Worm (Caenorhabditis elegans) whole organism, mixed stage, embryonic: ENCODE data around the gene oac-50.

Experiments used
- M03D4.4 ChIP-seq: sonication (generic microtip); optimal IDR thresholded peaks from 2 replicates; lab custom pipeline; 2017; ENCODE audit warnings: mild to moderate bottlenecking, missing genetic modification characterization, missing compliant biosample characterization
- bed-3 ChIP-seq: fragments of 200-800 bp; sonication (Bioruptor generic); optimal IDR thresholded peaks from 3 replicates; lab custom pipeline; 2018; ENCODE audit warnings: mild to moderate bottlenecking, missing genetic modification characterization, moderate library complexity, missing compliant biosample characterization
- blmp-1 ChIP-seq: fragments of 150-350 bp; optimal IDR thresholded peaks from 2 replicates; lab custom pipeline; 2014; ENCODE audit warnings: missing biosample characterization, missing genetic modification characterization
- ceh-39 ChIP-seq: fragments of 150-350 bp; optimal IDR thresholded peaks from 2 replicates; lab custom pipeline; 2014; ENCODE audit warnings: missing biosample characterization, missing genetic modification characterization
- ceh-43 ChIP-seq: fragments of 200-800 bp; sonication (Bioruptor generic); optimal IDR thresholded peaks from 2 replicates; lab custom pipeline; 2018; ENCODE audit warnings: mild to moderate bottlenecking, missing genetic modification characterization, moderate library complexity, missing compliant biosample characterization
- ceh-83 ChIP-seq: fragments of 200-800 bp; sonication (Bioruptor generic); optimal IDR thresholded peaks from 2 replicates; lab custom pipeline; 2018; ENCODE audit warnings: mild to moderate bottlenecking, missing genetic modification characterization, missing compliant biosample characterization
- ces-1 ChIP-seq: fragments of 150-350 bp; optimal IDR thresholded peaks from 2 replicates; lab custom pipeline; 2014; ENCODE audit warnings: missing biosample characterization, missing genetic modification reagents, missing genetic modification characterization
- cnd-1 ChIP-seq: fragments of 200-800 bp; sonication (Bioruptor generic); optimal IDR thresholded peaks from 2 replicates; lab custom pipeline; 2018; ENCODE audit warnings: mild to moderate bottlenecking, missing genetic modification characterization, missing compliant biosample characterization
- drap-1 ChIP-seq: fragments of 200-800 bp; sonication (Bioruptor generic); optimal IDR thresholded peaks from 3 replicates; lab custom pipeline; 2018; ENCODE audit warnings: mild to moderate bottlenecking, missing genetic modification characterization, missing compliant biosample characterization
- elt-1 ChIP-seq: sonication (generic microtip); optimal IDR thresholded peaks from 2 replicates; lab custom pipeline; 2017; ENCODE audit warnings: missing genetic modification characterization, mild to moderate bottlenecking, missing compliant biosample characterization, antibody characterized with exemption, moderate library complexity, borderline replicate concordance; ENCODE audit not compliant: insufficient read depth
- elt-3 ChIP-seq: fragments of 150-350 bp; optimal IDR thresholded peaks from 2 replicates; lab custom pipeline; 2014; ENCODE audit warnings: missing biosample characterization, missing genetic modification characterization
- flh-1 ChIP-seq: fragments of 200-800 bp; sonication (Bioruptor generic); optimal IDR thresholded peaks from 2 replicates; lab custom pipeline; 2018; ENCODE audit warnings: mild to moderate bottlenecking, missing genetic modification characterization, moderate library complexity, missing compliant biosample characterization
- ham-2 ChIP-seq: fragments of 200-800 bp; sonication (Bioruptor generic); optimal IDR thresholded peaks from 2 replicates; lab custom pipeline; 2018; ENCODE audit warnings: mild to moderate bottlenecking, missing genetic modification characterization, missing compliant biosample characterization
- hlh-1 ChIP-seq: fragments of 150-350 bp; optimal IDR thresholded peaks from 2 replicates; lab custom pipeline; 2014; ENCODE audit warnings: missing biosample characterization, missing genetic modification reagents, missing genetic modification characterization
- lin-13 ChIP-seq: fragments of 150-350 bp; optimal IDR thresholded peaks from 2 replicates; lab custom pipeline; 2014; ENCODE audit warnings: missing biosample characterization, missing genetic modification characterization
- lin-32 ChIP-seq: fragments of 200-800 bp; sonication (Bioruptor generic); optimal IDR thresholded peaks from 2 replicates; lab custom pipeline; 2018; ENCODE audit warnings: mild to moderate bottlenecking, missing genetic modification characterization, missing compliant biosample characterization
- lsy-2 ChIP-seq: fragments of 150-350 bp; optimal IDR thresholded peaks from 2 replicates; lab custom pipeline; 2014; ENCODE audit warnings: missing biosample characterization, missing genetic modification characterization
- mab-5 ChIP-seq: fragments of 150-350 bp; optimal IDR thresholded peaks from 2 replicates; lab custom pipeline; 2014; ENCODE audit warnings: missing biosample characterization, missing genetic modification characterization
- mep-1 ChIP-seq: fragments of 150-350 bp; optimal IDR thresholded peaks from 2 replicates; lab custom pipeline; 2017; ENCODE audit warnings: missing biosample characterization, missing genetic modification reagents, missing genetic modification characterization, inconsistent platforms
- mls-2 ChIP-seq: sonication (generic microtip); optimal IDR thresholded peaks from 2 replicates; lab custom pipeline; 2016; ENCODE audit warnings: mild to moderate bottlenecking, missing genetic modification characterization, moderate library complexity, missing compliant biosample characterization
- nhr-12 ChIP-seq: fragments of 150-350 bp; optimal IDR thresholded peaks from 2 replicates; lab custom pipeline; 2014; ENCODE audit warnings: missing biosample characterization, missing genetic modification characterization
- nhr-2 ChIP-seq: fragments of 150-350 bp; optimal IDR thresholded peaks from 2 replicates; lab custom pipeline; 2014; ENCODE audit warnings: missing biosample characterization, missing genetic modification characterization
- nhr-237 ChIP-seq: fragments of 150-350 bp; optimal IDR thresholded peaks from 2 replicates; lab custom pipeline; 2014; ENCODE audit warnings: missing biosample characterization, missing genetic modification characterization
- nhr-28 ChIP-seq: fragments of 150-350 bp; optimal IDR thresholded peaks from 2 replicates; lab custom pipeline; 2014; ENCODE audit warnings: missing biosample characterization, missing genetic modification characterization
- nhr-76 ChIP-seq: sonication (generic microtip); optimal IDR thresholded peaks from 2 replicates; lab custom pipeline; 2017; ENCODE audit warnings: missing biosample characterization, missing genetic modification characterization
- pha-4 ChIP-seq: fragments of 150-350 bp; optimal IDR thresholded peaks from 2 replicates; lab custom pipeline; 2018; ENCODE audit warnings: missing biosample characterization, missing genetic modification reagents, missing genetic modification characterization
- snpc-4 ChIP-seq: fragments of 150-350 bp; optimal IDR thresholded peaks from 2 replicates; lab custom pipeline; 2014; ENCODE audit warnings: missing biosample characterization, missing genetic modification characterization
- sptf-1 ChIP-seq: sonication (generic microtip); optimal IDR thresholded peaks from 2 replicates; lab custom pipeline; 2017; ENCODE audit warnings: mild to moderate bottlenecking, missing genetic modification characterization, moderate library complexity, missing compliant biosample characterization
- tbx-8 ChIP-seq: fragments of 200-800 bp; sonication (Bioruptor generic); optimal IDR thresholded peaks from 2 replicates; lab custom pipeline; 2018; ENCODE audit warnings: mild to moderate bottlenecking, missing genetic modification characterization, moderate library complexity, missing compliant biosample characterization
- unc-120 ChIP-seq: sonication (generic microtip); optimal IDR thresholded peaks from 2 replicates; lab custom pipeline; 2017; ENCODE audit warnings: missing genetic modification characterization, missing compliant biosample characterization; ENCODE audit not compliant: poor library complexity, severe bottlenecking
- unc-62 ChIP-seq: fragments of 150-350 bp; optimal IDR thresholded peaks from 2 replicates; lab custom pipeline; 2014; ENCODE audit warnings: missing biosample characterization, missing genetic modification reagents, missing genetic modification characterization
- zip-8 ChIP-seq: fragments of 150-350 bp; optimal IDR thresholded peaks from 2 replicates; lab custom pipeline; 2014; ENCODE audit warnings: missing biosample characterization, missing genetic modification characterization
- ztf-11 ChIP-seq: fragments of 150-350 bp; optimal IDR thresholded peaks from 2 replicates; lab custom pipeline; 2014; ENCODE audit warnings: missing biosample characterization, missing genetic modification characterization

Gene oac-50

ce11 chrV:9047555-9048049 lies 25.7 kb downstream of the oac-50 start, which contains the start of gene C25E10.17:
C25E10.17 (minus strand) TSS chrV:9047605.
- TF ChIP-seq ztf-11 (tag; lab: Kevin White, UChicago): no peak
- no peak for TF ChIP-seq sptf-1 (tag; lab: Kevin White, UChicago)
- no peak for TF ChIP-seq blmp-1
- TF ChIP-seq mab-5: no peak
- TF ChIP-seq bed-3: no peak
- no peak for TF ChIP-seq ham-2
- no peak for TF ChIP-seq mep-1 (tag; lab: Kevin White, UChicago)
- no peak for TF ChIP-seq cnd-1 (tag; lab: Kevin White, UChicago)
- TF ChIP-seq ces-1 (GFP tag; lab: Kevin White, UChicago): no peak
- TF ChIP-seq flh-1: no peak
- TF ChIP-seq ceh-83 (GFP tag; lab: Kevin White, UChicago): no peak
- TF ChIP-seq lin-13 (tag; lab: Kevin White, UChicago): no peak
- no peak for TF ChIP-seq ceh-43 (GFP tag; lab: Kevin White, UChicago)

DNA sequence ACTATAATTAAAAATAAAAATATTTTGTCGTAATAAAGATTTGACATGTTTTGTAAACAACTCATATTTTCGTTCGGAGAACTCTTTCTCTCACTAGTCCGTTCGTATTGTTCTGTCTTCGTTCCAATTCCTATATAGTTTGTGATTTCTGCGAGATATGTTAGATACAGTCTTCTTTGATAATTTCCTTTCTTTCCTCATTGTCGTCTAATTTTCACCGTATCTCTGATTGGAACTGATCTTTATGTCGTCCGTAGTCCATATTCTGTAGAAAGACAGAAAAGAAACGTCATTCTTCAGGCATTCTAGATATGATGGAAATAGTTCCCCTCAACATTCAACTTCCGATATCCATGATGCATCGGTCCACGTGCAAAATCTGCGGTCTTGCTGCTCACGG lies 28.5 kb downstream of the oac-50 start, which contains the start of gene nhr-30:
Gene nhr-30, plus strand, starts transcription at position 301 of the 400 bp plus-strand sequence.
- TF ChIP-seq mep-1 (tag; lab: Kevin White, UChicago): no peak
- no peak for TF ChIP-seq elt-1 (tag; lab: Kevin White, UChicago)
- no peak for TF ChIP-seq unc-62 (GFP tag; lab: Kevin White, UChicago)
- TF ChIP-seq nhr-12: no peak
- no peak for TF ChIP-seq tbx-8
- no peak for TF ChIP-seq nhr-237 (tag; lab: Kevin White, UChicago)
- TF ChIP-seq nhr-2 (tag; lab: Kevin White, UChicago): no peak
- no peak for TF ChIP-seq ceh-43 (GFP tag; lab: Kevin White, UChicago)
- TF ChIP-seq M03D4.4 (tag; lab: Kevin White, UChicago): no peak
- TF ChIP-seq flh-1: no peak
- no peak for TF ChIP-seq ham-2
- TF ChIP-seq mls-2 (tag; lab: Kevin White, UChicago): no peak
- no peak for TF ChIP-seq ztf-11 (tag; lab: Kevin White, UChicago)
- TF ChIP-seq ces-1 (GFP tag; lab: Kevin White, UChicago): no peak
- no peak for TF ChIP-seq nhr-76 (tag; lab: Kevin White, UChicago)
- TF ChIP-seq hlh-1 (tag; lab: Kevin White, UChicago): no peak
- no peak for TF ChIP-seq snpc-4 (tag; lab: Kevin White, UChicago)
- no peak for TF ChIP-seq mab-5
- TF ChIP-seq lin-13 (tag; lab: Kevin White, UChicago): no peak
- no peak for TF ChIP-seq zip-8 (tag; lab: Kevin White, UChicago)

DNA sequence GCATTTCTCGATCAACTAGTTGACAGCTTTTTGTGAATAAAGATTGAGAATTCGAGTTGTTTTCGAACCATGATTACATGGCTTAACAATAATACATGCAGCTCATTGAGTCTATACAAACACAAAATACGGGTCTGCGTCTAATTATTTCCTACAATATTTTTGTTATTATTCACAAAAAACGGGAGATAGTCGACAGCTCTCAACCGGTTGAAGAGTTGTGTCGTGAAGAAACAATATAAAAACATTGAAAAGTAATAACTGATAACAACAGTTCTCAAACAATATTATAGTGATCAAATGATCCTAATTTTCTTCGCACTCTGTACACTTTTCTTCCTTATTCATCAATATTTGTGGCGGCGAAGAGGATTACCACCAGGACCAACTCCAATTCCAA lies 32.3 kb downstream of the oac-50 start, which contains the start of gene cyp-33B1:
Gene cyp-33B1, plus strand, starts transcription at position 301 of the 400 bp plus-strand sequence.
- TF ChIP-seq sptf-1 (tag; lab: Kevin White, UChicago) (no peak), flh-1 (no peak), pha-4 (tag; lab: Kevin White, UChicago) (no peak), zip-8 (tag; lab: Kevin White, UChicago) (no peak), elt-1 (tag; lab: Kevin White, UChicago) (no peak), bed-3 (no peak), cnd-1 (tag; lab: Kevin White, UChicago) (no peak)

- TF ChIP-seq unc-120 (tag; lab: Kevin White, UChicago) (no peak), snpc-4 (tag; lab: Kevin White, UChicago) (no peak), nhr-28 (tag; lab: Kevin White, UChicago) (no peak), hlh-1 (tag; lab: Kevin White, UChicago) (no peak), mls-2 (tag; lab: Kevin White, UChicago) (no peak)
- TF ChIP-seq, all 35 proteins: peak for 0
Measured at ce11 chrV:9035685-9036084, 37.7 kb downstream of the oac-50 start, which contains the start of gene srsx-34. srsx-34 (plus strand) TSS chrV:9035985.

DNA sequence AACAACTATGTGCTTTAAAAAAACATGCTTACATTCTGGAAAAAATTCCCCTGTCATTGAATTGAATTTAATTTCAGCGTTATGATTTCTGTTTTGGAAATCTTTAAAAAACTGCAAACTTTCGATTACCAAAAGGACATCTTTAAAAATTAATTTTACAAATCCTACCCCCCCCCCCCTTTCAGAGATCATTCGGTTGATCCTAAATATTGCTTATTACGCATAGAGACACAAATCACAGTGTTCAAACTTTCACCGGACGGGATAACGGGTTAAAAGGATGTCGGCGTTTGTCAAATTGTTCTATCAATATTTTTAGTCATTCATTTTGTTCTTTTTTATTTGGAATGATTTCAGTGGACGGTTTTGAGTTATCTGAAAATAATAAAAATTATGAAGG lies 40.1 kb downstream of the oac-50 start, which contains the start of gene C25E10.4:
Gene C25E10.4, plus strand, starts transcription at position 301 of the 400 bp plus-strand sequence.
- TF ChIP-seq elt-3: no peak

- TF ChIP-seq lsy-2 (tag; lab: Kevin White, UChicago) (no peak), drap-1 (GFP tag; lab: Kevin White, UChicago) (no peak), nhr-237 (tag; lab: Kevin White, UChicago) (no peak), tbx-8 (no peak), cnd-1 (tag; lab: Kevin White, UChicago) (no peak), lin-32 (GFP tag; lab: Kevin White, UChicago) (no peak), elt-3 (no peak), ceh-83 (GFP tag; lab: Kevin White, UChicago) (no peak), bed-3 (no peak), ztf-11 (tag; lab: Kevin White, UChicago) (no peak), ceh-43 (GFP tag; lab: Kevin White, UChicago) (no peak), mls-2 (tag; lab: Kevin White, UChicago) (no peak), mep-1 (tag; lab: Kevin White, UChicago) (no peak), lin-13 (tag; lab: Kevin White, UChicago) (no peak), zip-8 (tag; lab: Kevin White, UChicago) (no peak), mab-5 (no peak), sptf-1 (tag; lab: Kevin White, UChicago) (no peak), unc-120 (tag; lab: Kevin White, UChicago) (no peak), nhr-2 (tag; lab: Kevin White, UChicago) (no peak), ceh-39 (tag; lab: Kevin White, UChicago) (no peak)
Measured at ce11 chrV:9030248-9030647, 43.1 kb downstream of the oac-50 start, which contains the start of gene C25E10.5. C25E10.5 (plus strand) TSS chrV:9030548.
